Fruit fly (Drosophila melanogaster): Measurements from ENCODE around the gene Hip14.

Gene Hip14

dm6 chr3L:16017528-16018250 lies 29.7 kb downstream of the Hip14 start:
- TF ChIP-seq CG7368 (GFP tag; optimal IDR thresholded peaks at IDR 0.05), result no peak
- no peak for TF ChIP-seq Hr39 (GFP tag; optimal IDR thresholded peaks at IDR 0.05)
- TF ChIP-seq fd59A (GFP tag; optimal IDR thresholded peaks at IDR 0.05), result no peak
- TF ChIP-seq acj6 (GFP tag; optimal IDR thresholded peaks at IDR 0.05), result no peak
- no peak for TF ChIP-seq CG15336 (GFP tag; IDR thresholded peaks at IDR 0.05)
- TF ChIP-seq CG32006 (GFP tag; optimal IDR thresholded peaks at IDR 0.05), result no peak
- no peak for TF ChIP-seq CG8632 (GFP tag; optimal IDR thresholded peaks at IDR 0.05)
- no peak for TF ChIP-seq CG6854 (GFP tag; optimal IDR thresholded peaks at IDR 0.05)
- no peak for TF ChIP-seq CG8319 (GFP tag; optimal IDR thresholded peaks at IDR 0.05)
- no peak for TF ChIP-seq dsx (GFP tag; optimal IDR thresholded peaks at IDR 0.05; ENCODE audit: poor library complexity, severe bottlenecking)
- no peak for TF ChIP-seq Sox15 (GFP tag; optimal IDR thresholded peaks at IDR 0.05)
- TF ChIP-seq Hr38 (GFP tag; optimal IDR thresholded peaks at IDR 0.05), result no peak
- no peak for TF ChIP-seq vri (GFP tag; optimal IDR thresholded peaks at IDR 0.05)

dm6 chr3L:16018251-16018583 lies 30.2 kb downstream of the Hip14 start:
- TF ChIP-seq CG15336 (GFP tag; IDR thresholded peaks at IDR 0.05) (0 out of 2 replicates have a peak, but pooled peaks have one; percentile 14), esn (GFP tag; optimal IDR thresholded peaks at IDR 0.05) (peak; percentile 36), Met (GFP tag; optimal IDR thresholded peaks at IDR 0.05) (peak; percentile 6), svp (GFP tag) (peak; percentile 70), CG9139 (GFP tag; optimal IDR thresholded peaks at IDR 0.05) (no peak), Eip78C (GFP tag) (peak; percentile 49), topi (GFP tag; optimal IDR thresholded peaks at IDR 0.05) (peak; percentile 41), CG32006 (GFP tag; optimal IDR thresholded peaks at IDR 0.05) (peak; percentile 14), acj6 (GFP tag; optimal IDR thresholded peaks at IDR 0.05) (no peak), CG3919 (GFP tag; optimal IDR thresholded peaks at IDR 0.05) (peak; percentile 5)

dm6 chr3L:16018721-16019120 lies 30.7 kb downstream of the Hip14 start:
- TF ChIP-seq Lpt (GFP tag; optimal IDR thresholded peaks at IDR 0.05) (no peak), OdsH (GFP tag; optimal IDR thresholded peaks at IDR 0.05) (no peak), Eip75B (GFP tag; optimal IDR thresholded peaks at IDR 0.05) (no peak), dsx (GFP tag; optimal IDR thresholded peaks at IDR 0.05; ENCODE audit: poor library complexity, severe bottlenecking) (no peak), spab (GFP tag; optimal IDR thresholded peaks at IDR 0.05) (no peak), Ets96B (tag; optimal IDR thresholded peaks at IDR 0.05) (no peak), ss (GFP tag; optimal IDR thresholded peaks at IDR 0.05) (no peak), vri (GFP tag; optimal IDR thresholded peaks at IDR 0.05) (no peak), CG6808 (GFP tag; optimal IDR thresholded peaks at IDR 0.05) (no peak), CG6792 (GFP tag; optimal IDR thresholded peaks at IDR 0.05) (no peak), CG31627 (GFP tag; optimal IDR thresholded peaks at IDR 0.05) (no peak), CG6163 (GFP tag; IDR thresholded peaks at IDR 0.05) (no peak), topi (GFP tag; optimal IDR thresholded peaks at IDR 0.05) (no peak), Eip78C (GFP tag) (no peak)

dm6 chr3L:16019144-16020006 lies 31.3 kb downstream of the Hip14 start:
- TF ChIP-seq acj6 (GFP tag; optimal IDR thresholded peaks at IDR 0.05) (peak; percentile 35), cyc (GFP tag; optimal IDR thresholded peaks at IDR 0.05) (peak; percentile 51), Eip78C (GFP tag) (peak; percentile 84), CG9139 (GFP tag; optimal IDR thresholded peaks at IDR 0.05) (no peak), Smox (GFP tag; optimal IDR thresholded peaks at IDR 0.05) (peak; percentile 55), esn (GFP tag; optimal IDR thresholded peaks at IDR 0.05) (peak; percentile 61), Sox102F (GFP tag; optimal IDR thresholded peaks at IDR 0.05) (peak; percentile 38), Eip93F (GFP tag; optimal IDR thresholded peaks at IDR 0.05) (no peak), CG6854 (GFP tag; optimal IDR thresholded peaks at IDR 0.05) (no peak), topi (GFP tag; optimal IDR thresholded peaks at IDR 0.05) (peak; percentile 67), CG34406 (GFP tag; optimal IDR thresholded peaks at IDR 0.05) (peak; percentile 22), CG32006 (GFP tag; optimal IDR thresholded peaks at IDR 0.05) (peak; percentile 55), CG11902 (GFP tag; optimal IDR thresholded peaks at IDR 0.05) (no peak), lz (GFP tag; optimal IDR thresholded peaks at IDR 0.05) (peak; percentile 23), Hr39 (GFP tag; optimal IDR thresholded peaks at IDR 0.05) (peak; percentile 62), eg (GFP tag; IDR thresholded peaks at IDR 0.05) (0 out of 3 replicates have a peak, but pooled peaks have one; percentile 27), pdm3 (GFP tag; optimal IDR thresholded peaks at IDR 0.05) (peak; percentile 22), Ets21C (GFP tag; optimal IDR thresholded peaks at IDR 0.05) (peak; percentile 29), dac (GFP tag; optimal IDR thresholded peaks at IDR 0.05) (no peak), achi (GFP tag; optimal IDR thresholded peaks at IDR 0.05) (peak; percentile 9), Blimp-1 (GFP tag; optimal IDR thresholded peaks at IDR 0.05) (no peak), Hr38 (GFP tag; optimal IDR thresholded peaks at IDR 0.05) (no peak)
